Fruit fly (Drosophila melanogaster): ENCODE results near the gene Rubicon.

dm6 chrX:8663795-8664194 lies 13.1 kb upstream of the Rubicon start:
- TF ChIP-seq kni (GFP tag; optimal IDR thresholded peaks at IDR 0.05): no peak
- TF ChIP-seq ken (GFP tag; IDR thresholded peaks at IDR 0.05): no peak
- no peak for TF ChIP-seq Mrtf (GFP tag; IDR thresholded peaks at IDR 0.05)
- TF ChIP-seq CG4404 (GFP tag; IDR thresholded peaks at IDR 0.05): no peak
- no peak for TF ChIP-seq Aef1 (GFP tag; IDR thresholded peaks at IDR 0.05)
- no peak for TF ChIP-seq Opbp (GFP tag; IDR thresholded peaks at IDR 0.05; ENCODE audit: partially characterized antibody)
- no peak for TF ChIP-seq CG1233 (GFP tag; optimal IDR thresholded peaks at IDR 0.05)
- TF ChIP-seq Ssrp (tag; optimal IDR thresholded peaks at IDR 0.05): no peak
- TF ChIP-seq Dref (GFP tag; IDR thresholded peaks at IDR 0.05): no peak
- no peak for TF ChIP-seq cwo (GFP tag; optimal IDR thresholded peaks at IDR 0.05)
- TF ChIP-seq CG6254 (GFP tag; optimal IDR thresholded peaks at IDR 0.05): no peak
- no peak for TF ChIP-seq CG9215 (GFP tag; IDR thresholded peaks at IDR 0.05)
- no peak for TF ChIP-seq nom (GFP tag; optimal IDR thresholded peaks at IDR 0.05)
- no peak for TF ChIP-seq Bteb2 (GFP tag; optimal IDR thresholded peaks at IDR 0.05)
